Fruit fly (Drosophila melanogaster) whole organism, wandering third instar larva: Measurements from ENCODE around the gene CG31516.

ENCODE experiments used
- Jra ChIP-seq: sonication (Bioruptor generic); optimal IDR thresholded peaks from 2 replicates; lab custom pipeline; 2016; ENCODE audit warnings: missing biosample characterization, missing genetic modification characterization
- OdsH ChIP-seq: fragments of 200-800 bp; sonication (Bioruptor generic); optimal IDR thresholded peaks from 2 replicates; lab custom pipeline; 2016; ENCODE audit warnings: missing biosample characterization, mild to moderate bottlenecking, missing genetic modification characterization
- h ChIP-seq: fragments of 200-800 bp; sonication (Bioruptor generic); optimal IDR thresholded peaks from 3 replicates; lab custom pipeline; 2016; ENCODE audit warnings: missing biosample characterization, mild to moderate bottlenecking, missing genetic modification characterization

DNA sequence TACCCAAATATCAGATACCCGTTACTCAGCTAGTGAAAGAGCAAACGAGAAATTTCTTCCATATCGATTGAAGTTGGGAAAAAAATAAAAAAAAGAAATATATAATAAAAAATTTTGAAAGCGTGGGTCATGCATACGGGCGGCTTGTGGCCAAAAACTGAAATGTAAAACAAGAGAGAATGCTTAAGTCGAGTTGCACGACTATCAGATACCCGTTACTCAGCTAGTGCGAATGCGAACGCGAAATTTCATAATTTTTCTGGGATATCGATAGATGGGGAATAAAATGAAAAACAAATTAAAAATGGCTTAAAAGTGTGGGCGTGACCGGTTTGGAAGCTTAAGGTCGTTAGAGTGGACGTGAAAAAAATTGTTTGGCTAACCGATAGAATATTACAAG, 48.4 kb upstream of the CG31516 start:
- TF ChIP-seq h (GFP tag; lab: Kevin White, UChicago) (no peak), OdsH (GFP tag; lab: Kevin White, UChicago) (no peak), Jra (GFP tag; lab: Kevin White, UChicago) (no peak)
